Worm (Caenorhabditis elegans) whole organism, young adult: ENCODE results near the gene gem-1.

ENCODE experiments used
- B0035.1 ChIP-seq: sonication (generic microtip); optimal IDR thresholded peaks from 2 replicates; lab custom pipeline; 2016; ENCODE audit warnings: missing genetic modification characterization, mild to moderate bottlenecking, missing compliant biosample characterization, missing genotype, missing genetic modification reagents
- C06A6.2 ChIP-seq: fragments of 200-800 bp; sonication (Bioruptor generic); conservative IDR thresholded peaks from 2 replicates; pipeline ENCODE4 v1.3.6; 2022; ENCODE audit warnings: missing genetic modification characterization, missing compliant biosample characterization
- D2030.7 ChIP-seq: fragments of 200-800 bp; sonication (Bioruptor generic); IDR thresholded peaks from 2 replicates; pipeline ENCODE4 v1.3.6; 2022; ENCODE audit warnings: missing genetic modification reagents, missing genetic modification characterization, missing compliant biosample characterization
- F23B12.7 ChIP-seq: sonication (generic microtip); optimal IDR thresholded peaks from 2 replicates; lab custom pipeline; 2017; ENCODE audit warnings: missing genetic modification characterization, mild to moderate bottlenecking, missing compliant biosample characterization, antibody characterized with exemption, moderate library complexity; ENCODE audit not compliant: insufficient read depth
- F37B4.10 ChIP-seq: fragments of 200-800 bp; sonication (Bioruptor generic); IDR thresholded peaks from 2 replicates; pipeline ENCODE4 v1.3.6; 2022; ENCODE audit warnings: missing genetic modification characterization, missing compliant biosample characterization
- F49E8.2 ChIP-seq: sonication (generic microtip); optimal IDR thresholded peaks from 3 replicates; lab custom pipeline; 2017; ENCODE audit warnings: missing genetic modification characterization, mild to moderate bottlenecking, missing compliant biosample characterization, antibody characterized with exemption, moderate library complexity; ENCODE audit not compliant: insufficient read depth
- F52B5.7 ChIP-seq: sonication (generic microtip); optimal IDR thresholded peaks from 2 replicates; lab custom pipeline; 2016; ENCODE audit warnings: mild to moderate bottlenecking, missing genetic modification characterization, missing compliant biosample characterization
- F55B11.4 ChIP-seq: sonication (generic microtip); optimal IDR thresholded peaks from 2 replicates; lab custom pipeline; 2016; ENCODE audit warnings: missing compliant biosample characterization, missing genetic modification characterization, borderline replicate concordance; ENCODE audit not compliant: insufficient read depth
- K12H6.12 ChIP-seq: fragments of 200-800 bp; sonication (Bioruptor generic); optimal IDR thresholded peaks from 2 replicates; lab custom pipeline; 2018; ENCODE audit warnings: mild to moderate bottlenecking, missing genetic modification characterization, missing compliant biosample characterization
- T26A5.8 ChIP-seq: sonication (generic microtip); optimal IDR thresholded peaks from 2 replicates; lab custom pipeline; 2016; ENCODE audit warnings: missing genetic modification characterization, missing compliant biosample characterization
- akir-1 ChIP-seq: fragments of 200-800 bp; sonication (Bioruptor generic); optimal IDR thresholded peaks from 2 replicates; lab custom pipeline; 2018; ENCODE audit warnings: mild to moderate bottlenecking, missing genetic modification characterization, moderate library complexity, missing compliant biosample characterization
- ama-1 ChIP-seq, 3 experiments: fragments of 150-350 bp in 1 of 3; sonication (generic microtip) in 2 of 3; optimal IDR thresholded peaks; 2 replicates each; lab custom pipeline; 2014 to 2018; ENCODE audit warnings: missing biosample characterization in 2 of 3, missing genetic modification characterization in 2 of 3, missing genetic modification reagents in 2 of 3
- bed-2 ChIP-seq: fragments of 200-800 bp; sonication (Bioruptor generic); IDR thresholded peaks from 2 replicates; pipeline ENCODE4 v1.3.6; 2022; ENCODE audit warnings: missing genetic modification reagents, missing genetic modification characterization, missing compliant biosample characterization
- cebp-1 ChIP-seq, 2 experiments: fragments of 200-800 bp in 1 of 2; sonication (Bioruptor generic) in 1 of 2; sonication (generic microtip) in 1 of 2; IDR thresholded peaks in 1 of 2; optimal IDR thresholded peaks in 1 of 2; 2 replicates each; pipeline versions ENCODE4 v1.3.6 to Lab custom; 2017 to 2022; ENCODE audit warnings: missing compliant biosample characterization in 2 of 2, missing genetic modification characterization in 2 of 2, mild to moderate bottlenecking in 1 of 2, missing genetic modification reagents in 1 of 2, moderate library complexity in 1 of 2
- ceh-100 ChIP-seq: fragments of 200-800 bp; sonication (Bioruptor generic); IDR thresholded peaks from 2 replicates; pipeline ENCODE4 v1.3.6; 2022; ENCODE audit warnings: missing genetic modification reagents, missing genetic modification characterization, missing compliant biosample characterization
- ceh-27 ChIP-seq: fragments of 200-800 bp; sonication (Bioruptor generic); optimal IDR thresholded peaks from 2 replicates; lab custom pipeline; 2018; ENCODE audit warnings: mild to moderate bottlenecking, missing genetic modification characterization, moderate library complexity, missing compliant biosample characterization
- ceh-40 ChIP-seq: fragments of 200-800 bp; sonication (Bioruptor generic); IDR thresholded peaks from 2 replicates; pipeline ENCODE4 v1.3.6; 2022; ENCODE audit warnings: missing genetic modification characterization, missing compliant biosample characterization
- ceh-58 ChIP-seq: fragments of 200-800 bp; sonication (Bioruptor generic); IDR thresholded peaks from 2 replicates; pipeline ENCODE4 v1.3.6; 2022; ENCODE audit warnings: missing genetic modification characterization, missing compliant biosample characterization
- ceh-79 ChIP-seq: sonication (generic microtip); optimal IDR thresholded peaks from 2 replicates; lab custom pipeline; 2017; ENCODE audit warnings: mild to moderate bottlenecking, missing genetic modification characterization, missing compliant biosample characterization
- ceh-91 ChIP-seq: fragments of 200-800 bp; sonication (Bioruptor generic); IDR thresholded peaks from 2 replicates; pipeline ENCODE4 v1.3.6; 2022; ENCODE audit warnings: missing genetic modification reagents, missing genetic modification characterization, missing compliant biosample characterization
- chd-7 ChIP-seq: sonication (generic microtip); optimal IDR thresholded peaks from 2 replicates; lab custom pipeline; 2016; ENCODE audit warnings: mild to moderate bottlenecking, missing genetic modification characterization, moderate library complexity, missing compliant biosample characterization
- die-1 ChIP-seq: sonication (generic microtip); optimal IDR thresholded peaks from 2 replicates; lab custom pipeline; 2016; ENCODE audit warnings: missing genotype, mild to moderate bottlenecking, missing genetic modification characterization, missing compliant biosample characterization
- dpff-1 ChIP-seq: sonication (generic microtip); optimal IDR thresholded peaks from 2 replicates; lab custom pipeline; 2017; ENCODE audit warnings: mild to moderate bottlenecking, missing genetic modification characterization, missing compliant biosample characterization
- dpl-1 ChIP-seq: fragments of 150-350 bp; optimal IDR thresholded peaks from 2 replicates; lab custom pipeline; 2014; ENCODE audit warnings: missing biosample characterization, missing genetic modification reagents, missing genetic modification characterization
- egl-18 ChIP-seq: fragments of 200-800 bp; sonication (Bioruptor generic); IDR thresholded peaks from 2 replicates; pipeline ENCODE4 v1.3.6; 2022; ENCODE audit warnings: missing genetic modification reagents, missing genetic modification characterization, missing compliant biosample characterization
- egrh-3 ChIP-seq: fragments of 200-800 bp; sonication (Bioruptor generic); IDR thresholded peaks from 2 replicates; pipeline ENCODE4 v1.3.6; 2022; ENCODE audit warnings: missing genetic modification reagents, missing genetic modification characterization, missing compliant biosample characterization
- ets-4 ChIP-seq: fragments of 200-800 bp; sonication (Bioruptor generic); optimal IDR thresholded peaks from 2 replicates; lab custom pipeline; 2018; ENCODE audit warnings: mild to moderate bottlenecking, missing genetic modification characterization, missing compliant biosample characterization
- hmg-20 ChIP-seq: fragments of 200-800 bp; sonication (Bioruptor generic); IDR thresholded peaks from 2 replicates; pipeline ENCODE4 v1.3.6; 2022; ENCODE audit warnings: missing genetic modification reagents, missing genetic modification characterization, missing compliant biosample characterization
- hsf-1 ChIP-seq: fragments of 200-800 bp; sonication (Bioruptor generic); IDR thresholded peaks from 2 replicates; pipeline ENCODE4 v1.3.6; 2022; ENCODE audit warnings: missing genetic modification reagents, missing genetic modification characterization, missing compliant biosample characterization
- lag-1 ChIP-seq: fragments of 200-800 bp; sonication (Bioruptor generic); IDR thresholded peaks from 2 replicates; pipeline ENCODE4 v1.3.6; 2022; ENCODE audit warnings: missing genetic modification reagents, missing genetic modification characterization, missing compliant biosample characterization
- let-607 ChIP-seq, 2 experiments: fragments of 200-800 bp in 1 of 2; sonication (Bioruptor generic) in 1 of 2; sonication (generic microtip) in 1 of 2; optimal IDR thresholded peaks; 2 replicates each; lab custom pipeline; 2016 to 2018; ENCODE audit warnings: mild to moderate bottlenecking in 2 of 2, missing compliant biosample characterization in 2 of 2, missing genetic modification characterization in 2 of 2, moderate library complexity in 2 of 2, missing genotype in 1 of 2
- lin-54 ChIP-seq: fragments of 200-800 bp; sonication (Bioruptor generic); optimal IDR thresholded peaks from 2 replicates; lab custom pipeline; 2018; ENCODE audit warnings: mild to moderate bottlenecking, missing genetic modification characterization, missing compliant biosample characterization
- madf-10 ChIP-seq: sonication (generic microtip); optimal IDR thresholded peaks from 2 replicates; lab custom pipeline; 2016; ENCODE audit warnings: mild to moderate bottlenecking, missing genetic modification characterization, missing compliant biosample characterization
- madf-6 ChIP-seq: fragments of 200-800 bp; sonication (Bioruptor generic); IDR thresholded peaks from 2 replicates; pipeline ENCODE4 v1.3.6; 2022; ENCODE audit warnings: missing genetic modification reagents, missing genetic modification characterization, missing compliant biosample characterization
- mcd-1 ChIP-seq: fragments of 200-800 bp; sonication (Bioruptor generic); IDR thresholded peaks from 2 replicates; pipeline ENCODE4 v1.3.6; 2022; ENCODE audit warnings: missing genetic modification reagents, missing genetic modification characterization, missing compliant biosample characterization
- mel-28 ChIP-seq: sonication (generic microtip); optimal IDR thresholded peaks from 2 replicates; lab custom pipeline; 2016; ENCODE audit warnings: borderline replicate concordance, mild to moderate bottlenecking, missing genetic modification characterization, missing compliant biosample characterization
- nfya-1 ChIP-seq: sonication (generic microtip); optimal IDR thresholded peaks from 2 replicates; lab custom pipeline; 2017; ENCODE audit warnings: antibody characterized with exemption, missing compliant biosample characterization, missing genetic modification characterization, borderline replicate concordance; ENCODE audit not compliant: insufficient read depth
- nhr-90 ChIP-seq: sonication (generic microtip); optimal IDR thresholded peaks from 2 replicates; lab custom pipeline; 2016; ENCODE audit warnings: missing genotype, mild to moderate bottlenecking, missing genetic modification characterization, missing compliant biosample characterization
- pha-4 ChIP-seq: fragments of 150-350 bp; sonication (generic microtip); optimal IDR thresholded peaks from 2 replicates; lab custom pipeline; 2014; ENCODE audit warnings: missing biosample characterization, missing genetic modification reagents, missing genetic modification characterization
- rec-8 ChIP-seq, 2 experiments: sonication (generic microtip); optimal IDR thresholded peaks; 2 replicates each; lab custom pipeline; 2016; ENCODE audit warnings: mild to moderate bottlenecking in 2 of 2, missing genetic modification characterization in 2 of 2, missing genetic modification reagents in 2 of 2, missing genotype in 2 of 2, missing biosample characterization in 1 of 2, missing compliant biosample characterization in 1 of 2, moderate library complexity in 1 of 2
- sea-2 ChIP-seq: fragments of 200-800 bp; sonication (Bioruptor generic); IDR thresholded peaks from 2 replicates; pipeline ENCODE4 v1.3.6; 2022; ENCODE audit warnings: missing genetic modification characterization, missing compliant biosample characterization
- snpc-1.1 ChIP-seq: sonication (generic microtip); optimal IDR thresholded peaks from 2 replicates; lab custom pipeline; 2017; ENCODE audit warnings: missing genetic modification characterization, mild to moderate bottlenecking, missing compliant biosample characterization, antibody characterized with exemption, moderate library complexity, missing genotype, missing genetic modification reagents; ENCODE audit not compliant: insufficient read depth
- unc-130 ChIP-seq: sonication (generic microtip); optimal IDR thresholded peaks from 2 replicates; lab custom pipeline; 2016; ENCODE audit warnings: missing genetic modification reagents, missing genetic modification characterization, missing compliant biosample characterization
- xnd-1 ChIP-seq: sonication (generic microtip); optimal IDR thresholded peaks from 2 replicates; lab custom pipeline; 2016; ENCODE audit warnings: missing genotype, missing genetic modification reagents, missing genetic modification characterization, missing compliant biosample characterization
- zfh-2 ChIP-seq: fragments of 200-800 bp; sonication (Bioruptor generic); conservative IDR thresholded peaks from 2 replicates; pipeline ENCODE4 v1.3.6; 2022; ENCODE audit warnings: missing genetic modification reagents, missing genetic modification characterization, missing compliant biosample characterization
- ztf-25 ChIP-seq: fragments of 200-800 bp; sonication (Bioruptor generic); IDR thresholded peaks from 2 replicates; pipeline ENCODE4 v1.3.6; 2022; ENCODE audit warnings: missing genetic modification reagents, missing genetic modification characterization, missing compliant biosample characterization
- ztf-28 ChIP-seq: fragments of 200-800 bp; sonication (Bioruptor generic); IDR thresholded peaks from 2 replicates; pipeline ENCODE4 v1.3.6; 2022; ENCODE audit warnings: missing genetic modification reagents, missing genetic modification characterization, missing compliant biosample characterization

Gene gem-1

DNA sequence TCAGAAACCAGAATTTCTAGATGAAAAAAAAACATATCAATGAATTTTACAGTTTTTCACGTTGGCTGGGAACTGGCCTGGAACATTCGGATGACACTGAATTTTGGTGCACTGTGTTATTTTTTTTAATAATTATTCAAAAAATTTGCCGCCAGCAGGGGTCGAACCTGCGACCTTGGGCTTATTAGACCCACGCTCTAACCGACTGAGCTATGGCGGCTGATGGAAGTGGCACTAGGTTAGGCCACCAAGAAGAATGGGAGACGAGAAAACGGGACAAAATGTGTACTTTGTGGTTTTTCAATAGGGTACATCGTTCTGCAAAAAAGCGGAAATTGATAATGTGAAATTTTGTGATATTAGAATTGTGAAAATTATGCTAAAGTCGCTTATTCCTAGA is 38.2 kb upstream of the gem-1 start (continued):
- TF ChIP-seq nfya-1 (no peak), lin-54 (GFP tag; lab: Kevin White, UChicago) (no peak), T26A5.8 (tag; lab: Kevin White, UChicago) (no peak), F23B12.7 (tag; lab: Kevin White, UChicago) (peak; percentile 64), F49E8.2 (tag; lab: Kevin White, UChicago) (no peak), F55B11.4 (tag; lab: Kevin White, UChicago) (no peak), madf-6 (GFP tag; lab: Robert Waterston, UW) (no peak; the same call in 1 of the 2 replicates), bed-2 (GFP tag; lab: Robert Waterston, UW) (no peak), akir-1 (GFP tag; lab: Kevin White, UChicago) (no peak), ztf-28 (GFP tag; lab: Robert Waterston, UW) (no peak), D2030.7 (peak; percentile 50), hmg-20 (GFP tag; lab: Robert Waterston, UW) (no peak), sea-2 (GFP tag; lab: Robert Waterston, UW) (no peak), chd-7 (peak; percentile 55), ama-1 (optimal IDR thresholded peaks at IDR 0.05; lab: Kevin White, UChicago) (no peak), ama-1 (GFP tag; optimal IDR thresholded peaks at IDR 0.05; lab: Kevin White, UChicago) (peak in 1 of 2 experiments; percentile 58), madf-10 (tag; lab: Kevin White, UChicago) (peak; percentile 44), dpl-1 (no peak), egrh-3 (GFP tag; lab: Robert Waterston, UW) (no peak), zfh-2 (GFP tag; lab: Robert Waterston, UW) (no peak), xnd-1 (tag; lab: Kevin White, UChicago) (no peak), ceh-58 (GFP tag; lab: Robert Waterston, UW) (no peak), let-607 (tag; optimal IDR thresholded peaks at IDR 0.05; lab: Kevin White, UChicago) (peak in 1 of 2 experiments; percentile 12), die-1 (tag; lab: Kevin White, UChicago) (peak; percentile 65), unc-130 (GFP tag; lab: Kevin White, UChicago) (no peak), B0035.1 (tag; lab: Kevin White, UChicago) (no peak), cebp-1 (GFP tag; IDR thresholded peaks at IDR 0.05; lab: Robert Waterston, UW) (no peak), cebp-1 (tag; optimal IDR thresholded peaks at IDR 0.05; lab: Kevin White, UChicago) (no peak), C06A6.2 (GFP tag; lab: Robert Waterston, UW) (no peak), mel-28 (tag; lab: Kevin White, UChicago) (no peak), ceh-91 (GFP tag; lab: Robert Waterston, UW) (no peak), mcd-1 (GFP tag; lab: Robert Waterston, UW) (no peak; the same call in 1 of the 2 replicates), F52B5.7 (tag; lab: Kevin White, UChicago) (no peak), ets-4 (GFP tag; lab: Kevin White, UChicago) (no peak), rec-8 (tag; optimal IDR thresholded peaks at IDR 0.05; lab: Kevin White, UChicago) (peak; percentile 26 to 48), ceh-40 (GFP tag; lab: Robert Waterston, UW) (0 out of 2 replicates have a peak, but pooled peaks have one; percentile 61), dpff-1 (tag; lab: Kevin White, UChicago) (no peak), hsf-1 (GFP tag; lab: Robert Waterston, UW) (no peak), ceh-27 (GFP tag; lab: Kevin White, UChicago) (no peak), pha-4 (tag; lab: Kevin White, UChicago) (no peak), nhr-90 (tag; lab: Kevin White, UChicago) (peak; percentile 78), snpc-1.1 (tag; lab: Kevin White, UChicago) (peak; percentile 17), lag-1 (no peak), egl-18 (GFP tag; lab: Robert Waterston, UW) (no peak), ceh-100 (no peak), ceh-79 (peak; percentile 13), F37B4.10 (no peak), K12H6.12 (tag; lab: Kevin White, UChicago) (no peak), ztf-25 (no peak)
